Worm (Caenorhabditis elegans) whole organism, mixed stage, embryonic: ENCODE results near the gene Y55B1BR.6.
A peak's percentile ranks its signal among the peaks of the same experiment; 100 is the strongest.

ENCODE experiments used
- M03D4.4 ChIP-seq: sonication (generic microtip); optimal IDR thresholded peaks from 2 replicates; lab custom pipeline; 2017; ENCODE audit warnings: mild to moderate bottlenecking, missing genetic modification characterization, missing compliant biosample characterization
- bed-3 ChIP-seq: fragments of 200-800 bp; sonication (Bioruptor generic); optimal IDR thresholded peaks from 3 replicates; lab custom pipeline; 2018; ENCODE audit warnings: mild to moderate bottlenecking, missing genetic modification characterization, moderate library complexity, missing compliant biosample characterization
- blmp-1 ChIP-seq: fragments of 150-350 bp; optimal IDR thresholded peaks from 2 replicates; lab custom pipeline; 2014; ENCODE audit warnings: missing biosample characterization, missing genetic modification characterization
- ceh-39 ChIP-seq: fragments of 150-350 bp; optimal IDR thresholded peaks from 2 replicates; lab custom pipeline; 2014; ENCODE audit warnings: missing biosample characterization, missing genetic modification characterization
- ceh-43 ChIP-seq: fragments of 200-800 bp; sonication (Bioruptor generic); optimal IDR thresholded peaks from 2 replicates; lab custom pipeline; 2018; ENCODE audit warnings: mild to moderate bottlenecking, missing genetic modification characterization, moderate library complexity, missing compliant biosample characterization
- ceh-83 ChIP-seq: fragments of 200-800 bp; sonication (Bioruptor generic); optimal IDR thresholded peaks from 2 replicates; lab custom pipeline; 2018; ENCODE audit warnings: mild to moderate bottlenecking, missing genetic modification characterization, missing compliant biosample characterization
- ces-1 ChIP-seq: fragments of 150-350 bp; optimal IDR thresholded peaks from 2 replicates; lab custom pipeline; 2014; ENCODE audit warnings: missing biosample characterization, missing genetic modification reagents, missing genetic modification characterization
- cnd-1 ChIP-seq: fragments of 200-800 bp; sonication (Bioruptor generic); optimal IDR thresholded peaks from 2 replicates; lab custom pipeline; 2018; ENCODE audit warnings: mild to moderate bottlenecking, missing genetic modification characterization, missing compliant biosample characterization
- drap-1 ChIP-seq: fragments of 200-800 bp; sonication (Bioruptor generic); optimal IDR thresholded peaks from 3 replicates; lab custom pipeline; 2018; ENCODE audit warnings: mild to moderate bottlenecking, missing genetic modification characterization, missing compliant biosample characterization
- elt-3 ChIP-seq: fragments of 150-350 bp; optimal IDR thresholded peaks from 2 replicates; lab custom pipeline; 2014; ENCODE audit warnings: missing biosample characterization, missing genetic modification characterization
- flh-1 ChIP-seq: fragments of 200-800 bp; sonication (Bioruptor generic); optimal IDR thresholded peaks from 2 replicates; lab custom pipeline; 2018; ENCODE audit warnings: mild to moderate bottlenecking, missing genetic modification characterization, moderate library complexity, missing compliant biosample characterization
- ham-2 ChIP-seq: fragments of 200-800 bp; sonication (Bioruptor generic); optimal IDR thresholded peaks from 2 replicates; lab custom pipeline; 2018; ENCODE audit warnings: mild to moderate bottlenecking, missing genetic modification characterization, missing compliant biosample characterization
- hlh-1 ChIP-seq: fragments of 150-350 bp; optimal IDR thresholded peaks from 2 replicates; lab custom pipeline; 2014; ENCODE audit warnings: missing biosample characterization, missing genetic modification reagents, missing genetic modification characterization
- lin-13 ChIP-seq: fragments of 150-350 bp; optimal IDR thresholded peaks from 2 replicates; lab custom pipeline; 2014; ENCODE audit warnings: missing biosample characterization, missing genetic modification characterization
- lin-32 ChIP-seq: fragments of 200-800 bp; sonication (Bioruptor generic); optimal IDR thresholded peaks from 2 replicates; lab custom pipeline; 2018; ENCODE audit warnings: mild to moderate bottlenecking, missing genetic modification characterization, missing compliant biosample characterization
- lsy-2 ChIP-seq: fragments of 150-350 bp; optimal IDR thresholded peaks from 2 replicates; lab custom pipeline; 2014; ENCODE audit warnings: missing biosample characterization, missing genetic modification characterization
- mab-5 ChIP-seq: fragments of 150-350 bp; optimal IDR thresholded peaks from 2 replicates; lab custom pipeline; 2014; ENCODE audit warnings: missing biosample characterization, missing genetic modification characterization
- mep-1 ChIP-seq: fragments of 150-350 bp; optimal IDR thresholded peaks from 2 replicates; lab custom pipeline; 2017; ENCODE audit warnings: missing biosample characterization, missing genetic modification reagents, missing genetic modification characterization, inconsistent platforms
- nhr-12 ChIP-seq: fragments of 150-350 bp; optimal IDR thresholded peaks from 2 replicates; lab custom pipeline; 2014; ENCODE audit warnings: missing biosample characterization, missing genetic modification characterization
- nhr-2 ChIP-seq: fragments of 150-350 bp; optimal IDR thresholded peaks from 2 replicates; lab custom pipeline; 2014; ENCODE audit warnings: missing biosample characterization, missing genetic modification characterization
- nhr-237 ChIP-seq: fragments of 150-350 bp; optimal IDR thresholded peaks from 2 replicates; lab custom pipeline; 2014; ENCODE audit warnings: missing biosample characterization, missing genetic modification characterization
- nhr-28 ChIP-seq: fragments of 150-350 bp; optimal IDR thresholded peaks from 2 replicates; lab custom pipeline; 2014; ENCODE audit warnings: missing biosample characterization, missing genetic modification characterization
- nhr-76 ChIP-seq: sonication (generic microtip); optimal IDR thresholded peaks from 2 replicates; lab custom pipeline; 2017; ENCODE audit warnings: missing biosample characterization, missing genetic modification characterization
- pha-4 ChIP-seq: fragments of 150-350 bp; optimal IDR thresholded peaks from 2 replicates; lab custom pipeline; 2018; ENCODE audit warnings: missing biosample characterization, missing genetic modification reagents, missing genetic modification characterization
- snpc-4 ChIP-seq: fragments of 150-350 bp; optimal IDR thresholded peaks from 2 replicates; lab custom pipeline; 2014; ENCODE audit warnings: missing biosample characterization, missing genetic modification characterization
- sptf-1 ChIP-seq: sonication (generic microtip); optimal IDR thresholded peaks from 2 replicates; lab custom pipeline; 2017; ENCODE audit warnings: mild to moderate bottlenecking, missing genetic modification characterization, moderate library complexity, missing compliant biosample characterization
- tbx-8 ChIP-seq: fragments of 200-800 bp; sonication (Bioruptor generic); optimal IDR thresholded peaks from 2 replicates; lab custom pipeline; 2018; ENCODE audit warnings: mild to moderate bottlenecking, missing genetic modification characterization, moderate library complexity, missing compliant biosample characterization
- unc-120 ChIP-seq: sonication (generic microtip); optimal IDR thresholded peaks from 2 replicates; lab custom pipeline; 2017; ENCODE audit warnings: missing genetic modification characterization, missing compliant biosample characterization; ENCODE audit not compliant: poor library complexity, severe bottlenecking
- unc-39 ChIP-seq: fragments of 150-350 bp; optimal IDR thresholded peaks from 2 replicates; lab custom pipeline; 2014; ENCODE audit warnings: missing biosample characterization, missing genetic modification characterization
- unc-62 ChIP-seq: fragments of 150-350 bp; optimal IDR thresholded peaks from 2 replicates; lab custom pipeline; 2014; ENCODE audit warnings: missing biosample characterization, missing genetic modification reagents, missing genetic modification characterization
- zip-8 ChIP-seq: fragments of 150-350 bp; optimal IDR thresholded peaks from 2 replicates; lab custom pipeline; 2014; ENCODE audit warnings: missing biosample characterization, missing genetic modification characterization
- ztf-11 ChIP-seq: fragments of 150-350 bp; optimal IDR thresholded peaks from 2 replicates; lab custom pipeline; 2014; ENCODE audit warnings: missing biosample characterization, missing genetic modification characterization

Gene Y55B1BR.6

DNA sequence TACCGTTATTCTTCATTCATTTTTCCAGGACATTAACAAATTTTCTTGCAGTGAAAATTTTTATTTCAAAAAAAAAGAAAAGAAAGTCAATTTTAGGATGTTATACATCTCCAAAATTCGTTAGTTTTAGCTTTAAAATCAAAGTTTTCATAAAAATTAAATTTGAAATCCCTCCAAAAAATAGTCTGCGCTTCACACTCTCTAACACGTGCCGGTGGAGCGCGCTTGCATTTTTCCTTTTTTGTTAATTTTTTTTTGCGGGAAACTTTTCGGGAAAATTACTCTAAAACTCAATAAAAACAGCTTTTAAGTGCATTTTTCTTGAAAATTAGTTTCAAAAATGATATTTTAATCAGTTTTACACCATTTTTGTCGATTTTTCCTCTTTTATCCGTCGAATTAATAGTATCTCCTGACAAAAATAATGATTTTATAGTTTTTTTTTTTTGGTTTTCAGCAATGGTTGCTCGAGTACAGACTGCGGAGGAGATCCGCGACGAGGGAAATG, 27.5 kb upstream of the Y55B1BR.6 start, which contains the start of gene unc-45:
unc-45 (plus strand) TSS at position 458 of the 508 bp plus-strand sequence.
- TF ChIP-seq unc-120 (tag; lab: Kevin White, UChicago), result no peak
- TF ChIP-seq lsy-2 (tag; lab: Kevin White, UChicago), result peak; percentile 28
- peak; percentile 38 for TF ChIP-seq ces-1 (GFP tag; lab: Kevin White, UChicago)
- TF ChIP-seq ceh-83 (GFP tag; lab: Kevin White, UChicago), result no peak

DNA sequence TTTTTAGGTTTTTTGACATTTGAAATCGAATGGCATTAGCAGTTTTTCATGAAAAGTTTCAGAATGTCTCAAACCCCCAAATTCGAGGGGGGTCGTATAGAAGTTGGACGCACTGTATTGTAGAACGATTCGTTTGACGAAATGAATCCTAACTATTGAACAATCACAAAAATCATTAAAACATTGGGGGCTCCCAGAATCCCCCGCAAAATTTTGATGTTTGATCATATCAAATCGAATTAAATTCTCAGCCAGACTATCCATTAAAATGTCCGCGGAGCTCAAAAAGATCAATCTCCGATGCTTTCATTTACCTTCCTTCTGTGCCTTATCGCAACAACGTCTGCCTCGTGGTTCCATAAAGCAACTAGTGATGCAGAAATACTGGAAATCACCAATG, 24.9 kb upstream of the Y55B1BR.6 start, which contains the start of gene F30H5.5:
F30H5.5 (plus strand) TSS at position 301 of the 400 bp plus-strand sequence.
- TF ChIP-seq lin-32 (GFP tag; lab: Kevin White, UChicago), result no peak
- no peak for TF ChIP-seq unc-39 (tag; lab: Kevin White, UChicago)
- TF ChIP-seq snpc-4 (tag; lab: Kevin White, UChicago), result no peak
- no peak for TF ChIP-seq ztf-11 (tag; lab: Kevin White, UChicago)
- no peak for TF ChIP-seq nhr-12 (tag; lab: Kevin White, UChicago)
- no peak for TF ChIP-seq unc-62 (GFP tag; lab: Kevin White, UChicago)
- no peak for TF ChIP-seq drap-1 (GFP tag; lab: Kevin White, UChicago)
- no peak for TF ChIP-seq bed-3
- TF ChIP-seq mep-1 (tag; lab: Kevin White, UChicago), result no peak
- TF ChIP-seq lsy-2 (tag; lab: Kevin White, UChicago), result no peak
- no peak for TF ChIP-seq nhr-76 (tag; lab: Kevin White, UChicago)
- TF ChIP-seq nhr-2 (tag; lab: Kevin White, UChicago), result no peak
- no peak for TF ChIP-seq ceh-39
- TF ChIP-seq elt-3, result no peak
- no peak for TF ChIP-seq ceh-43 (GFP tag; lab: Kevin White, UChicago)
- TF ChIP-seq ceh-83 (GFP tag; lab: Kevin White, UChicago), result no peak
- TF ChIP-seq ham-2 (GFP tag; lab: Kevin White, UChicago), result no peak
- TF ChIP-seq cnd-1, result no peak
- no peak for TF ChIP-seq sptf-1 (tag; lab: Kevin White, UChicago)
- TF ChIP-seq, all 35 proteins: peak for 0

DNA sequence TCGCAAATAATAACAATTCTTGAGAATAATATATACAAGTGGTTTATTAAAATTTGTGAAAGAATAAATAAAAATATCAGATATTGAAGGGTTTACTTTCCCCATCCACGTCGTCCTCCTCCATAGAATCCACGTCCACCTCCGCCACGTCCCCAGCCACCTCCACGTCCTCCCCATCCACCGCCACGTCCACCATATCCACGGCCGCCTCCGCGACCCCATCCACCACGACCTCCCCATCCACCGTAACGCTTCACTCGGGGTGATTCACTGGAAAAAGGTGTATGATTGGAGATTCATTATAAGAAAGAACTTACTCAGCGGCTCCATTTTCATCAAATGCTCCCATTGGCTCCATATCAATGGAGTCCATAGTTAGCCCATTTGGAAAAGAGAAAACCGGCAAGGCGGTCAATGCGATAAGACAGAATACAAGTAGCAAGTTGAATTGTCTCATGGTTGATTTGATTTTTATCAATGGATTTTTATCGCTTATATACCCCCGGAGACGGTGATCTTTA, 22.5 kb upstream of the Y55B1BR.6 start, which contains the start of gene nlp-32:
nlp-32 (minus strand) TSS at position 471 of the 521 bp plus-strand sequence.
- no peak for TF ChIP-seq nhr-2 (tag; lab: Kevin White, UChicago)
- no peak for TF ChIP-seq nhr-28 (tag; lab: Kevin White, UChicago)
- no peak for TF ChIP-seq pha-4 (tag; lab: Kevin White, UChicago)
- TF ChIP-seq ces-1 (GFP tag; lab: Kevin White, UChicago), result no peak
- no peak for TF ChIP-seq mab-5 (tag; lab: Kevin White, UChicago)
- TF ChIP-seq nhr-237 (tag; lab: Kevin White, UChicago), result no peak
- TF ChIP-seq lin-32 (GFP tag; lab: Kevin White, UChicago), result no peak
- no peak for TF ChIP-seq ceh-83 (GFP tag; lab: Kevin White, UChicago)
- TF ChIP-seq mep-1 (tag; lab: Kevin White, UChicago), result no peak
- TF ChIP-seq lin-13, result no peak
- no peak for TF ChIP-seq cnd-1
- TF ChIP-seq blmp-1, result no peak
- TF ChIP-seq elt-3, result no peak
- no peak for TF ChIP-seq hlh-1 (tag; lab: Kevin White, UChicago)
- TF ChIP-seq ham-2 (GFP tag; lab: Kevin White, UChicago), result no peak
- TF ChIP-seq drap-1 (GFP tag; lab: Kevin White, UChicago), result no peak
- no peak for TF ChIP-seq zip-8 (tag; lab: Kevin White, UChicago)

DNA sequence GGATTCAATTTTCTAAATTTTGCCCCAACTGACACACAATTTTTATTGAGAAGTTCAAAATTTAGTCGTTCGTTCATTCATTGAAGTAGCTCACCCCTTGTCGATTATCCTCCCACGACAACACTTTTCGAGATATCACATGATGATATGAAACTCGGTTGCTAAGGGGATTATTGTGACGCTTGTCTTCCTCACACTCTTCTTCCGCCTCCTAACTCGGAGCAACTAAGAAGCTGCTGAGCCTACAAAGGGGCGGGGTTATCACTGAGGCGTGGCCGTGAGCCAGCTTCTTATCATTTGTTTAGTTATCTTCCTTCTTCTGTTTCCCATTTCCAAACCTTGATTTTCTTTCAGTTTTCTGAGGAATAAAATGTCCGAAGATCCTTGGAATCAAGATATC, 19.9 kb upstream of the Y55B1BR.6 start, which contains the start of gene F10C5.3:
F10C5.3 (plus strand) TSS at position 313 of the 400 bp plus-strand sequence.
- TF ChIP-seq blmp-1, result no peak
- TF ChIP-seq drap-1 (GFP tag; lab: Kevin White, UChicago), result no peak
- TF ChIP-seq tbx-8 (GFP tag; lab: Kevin White, UChicago), result no peak
- TF ChIP-seq unc-39 (tag; lab: Kevin White, UChicago), result no peak
- TF ChIP-seq nhr-76 (tag; lab: Kevin White, UChicago), result no peak
- TF ChIP-seq elt-3, result no peak
- TF ChIP-seq ztf-11 (tag; lab: Kevin White, UChicago), result no peak
- TF ChIP-seq ham-2 (GFP tag; lab: Kevin White, UChicago), result no peak
- no peak for TF ChIP-seq M03D4.4 (tag; lab: Kevin White, UChicago)
- TF ChIP-seq flh-1 (GFP tag; lab: Kevin White, UChicago), result no peak
- no peak for TF ChIP-seq mep-1 (tag; lab: Kevin White, UChicago)
